Fruit fly (Drosophila melanogaster) whole organism, wandering third instar larva: ENCODE data around the gene AsnS.

Source experiments
- Abd-B ChIP-seq: fragments of >200 bp; optimal IDR thresholded peaks from 2 replicates; lab custom pipeline; 2017; ENCODE audit warnings: missing biosample characterization, missing genetic modification characterization
- CG32264 ChIP-seq: fragments of 200-800 bp; sonication (Bioruptor generic); optimal IDR thresholded peaks from 2 replicates; lab custom pipeline; 2016; ENCODE audit warnings: missing biosample characterization, missing genetic modification characterization
- CG9705 ChIP-seq: fragments of 200-800 bp; sonication (Bioruptor generic); optimal IDR thresholded peaks from 2 replicates; lab custom pipeline; 2018; ENCODE audit warnings: missing biosample characterization, mild to moderate bottlenecking, missing genetic modification characterization
- CrebA ChIP-seq: fragments of 200-800 bp; sonication (Bioruptor generic); optimal IDR thresholded peaks from 2 replicates; lab custom pipeline; 2016; ENCODE audit warnings: missing biosample characterization, mild to moderate bottlenecking, missing genetic modification characterization, borderline replicate concordance
- Dfd ChIP-seq: fragments of >200 bp; optimal IDR thresholded peaks from 2 replicates; lab custom pipeline; 2017; ENCODE audit warnings: missing biosample characterization, missing genetic modification characterization
- Dif ChIP-seq: fragments of 200-275, 200-300 bp; sonication (Bioruptor generic); optimal IDR thresholded peaks from 2 replicates; lab custom pipeline; 2018; ENCODE audit warnings: missing biosample characterization, missing genetic modification characterization; ENCODE audit not compliant: partially characterized antibody
- GATAd ChIP-seq: sonication (Bioruptor generic); optimal IDR thresholded peaks from 2 replicates; lab custom pipeline; 2016; ENCODE audit warnings: missing biosample characterization, missing genetic modification characterization
- HLH106 ChIP-seq: fragments of 200-800 bp; optimal IDR thresholded peaks from 3 replicates; lab custom pipeline; 2019; ENCODE audit warnings: missing biosample characterization, mild to moderate bottlenecking, missing genetic modification characterization, moderate library complexity
- Hnf4 ChIP-seq: fragments of 200-800 bp; sonication (Bioruptor generic); optimal IDR thresholded peaks from 2 replicates; lab custom pipeline; 2016; ENCODE audit warnings: missing biosample characterization, mild to moderate bottlenecking, missing genetic modification characterization
- Hr78 ChIP-seq: fragments of >200 bp; optimal IDR thresholded peaks from 2 replicates; lab custom pipeline; 2017; ENCODE audit warnings: missing biosample characterization, missing genetic modification characterization
- Hr83 ChIP-seq: fragments of 200-300 bp; sonication (Bioruptor generic); optimal IDR thresholded peaks from 2 replicates; lab custom pipeline; 2016; ENCODE audit warnings: missing biosample characterization, mild to moderate bottlenecking, missing genetic modification characterization, moderate library complexity; ENCODE audit not compliant: poor library complexity, severe bottlenecking
- Jra ChIP-seq: sonication (Bioruptor generic); optimal IDR thresholded peaks from 2 replicates; lab custom pipeline; 2016; ENCODE audit warnings: missing biosample characterization, missing genetic modification characterization
- Mio ChIP-seq: sonication (Bioruptor generic); optimal IDR thresholded peaks from 2 replicates; lab custom pipeline; 2016; ENCODE audit warnings: missing biosample characterization, missing genetic modification characterization
- Myc ChIP-seq: fragments of >200 bp; optimal IDR thresholded peaks from 2 replicates; lab custom pipeline; 2017
- N ChIP-seq: fragments of >200 bp; optimal IDR thresholded peaks from 2 replicates; lab custom pipeline; 2018; ENCODE audit warnings: missing biosample characterization, missing external identifiers, missing genetic modification characterization
- OdsH ChIP-seq: fragments of 200-800 bp; sonication (Bioruptor generic); optimal IDR thresholded peaks from 2 replicates; lab custom pipeline; 2016; ENCODE audit warnings: missing biosample characterization, mild to moderate bottlenecking, missing genetic modification characterization
- Rel ChIP-seq, 2 experiments: fragments of 200-800 bp; sonication (Bioruptor generic) in 1 of 2; optimal IDR thresholded peaks; 2 replicates in 1 of 2; 3 replicates in 1 of 2; lab custom pipeline; 2016 to 2019; ENCODE audit warnings: mild to moderate bottlenecking in 2 of 2, missing biosample characterization in 2 of 2, missing genetic modification characterization in 2 of 2, moderate library complexity in 1 of 2
- Sp1 ChIP-seq: fragments of 200-800 bp; sonication (Bioruptor generic); optimal IDR thresholded peaks from 3 replicates; lab custom pipeline; 2019; ENCODE audit warnings: missing biosample characterization, mild to moderate bottlenecking, missing genetic modification characterization, moderate library complexity
- Vsx2 ChIP-seq: fragments of 200-300, 225-300 bp; sonication (Bioruptor generic); optimal IDR thresholded peaks from 2 replicates; lab custom pipeline; 2018; ENCODE audit warnings: missing biosample characterization, missing genetic modification characterization; ENCODE audit not compliant: partially characterized antibody
- br ChIP-seq: fragments of 200-800 bp; sonication (Bioruptor generic); optimal IDR thresholded peaks from 2 replicates; lab custom pipeline; 2016; ENCODE audit warnings: missing biosample characterization, missing genetic modification characterization
- brk ChIP-seq: fragments of 200-800 bp; sonication (Bioruptor generic); optimal IDR thresholded peaks from 2 replicates; lab custom pipeline; 2016; ENCODE audit warnings: missing biosample characterization, mild to moderate bottlenecking, missing genetic modification characterization
- dl ChIP-seq, 2 experiments: fragments of 175-275, 200-275 bp in 1 of 2; fragments of 200-275 bp in 1 of 2; sonication (Bioruptor generic); optimal IDR thresholded peaks; lab custom pipeline; 2018; ENCODE audit warnings: mild to moderate bottlenecking in 2 of 2, missing biosample characterization in 2 of 2, missing genetic modification characterization in 2 of 2, moderate library complexity in 2 of 2; ENCODE audit not compliant: partially characterized antibody in 2 of 2, insufficient read depth in 1 of 2
- dmrt93B ChIP-seq: fragments of 200-800 bp; sonication (Bioruptor generic); optimal IDR thresholded peaks from 2 replicates; lab custom pipeline; 2018; ENCODE audit warnings: missing biosample characterization, mild to moderate bottlenecking, missing genetic modification characterization
- dsf ChIP-seq: sonication (Bioruptor generic); optimal IDR thresholded peaks from 2 replicates; lab custom pipeline; 2016; ENCODE audit warnings: missing biosample characterization, missing genetic modification characterization, borderline replicate concordance
- ey ChIP-seq: fragments of 200-800 bp; sonication (Bioruptor generic); optimal IDR thresholded peaks from 2 replicates; lab custom pipeline; 2016; ENCODE audit warnings: missing biosample characterization, missing genetic modification characterization
- foxo ChIP-seq, 2 experiments: fragments of 200-800 bp; sonication (Bioruptor generic); optimal IDR thresholded peaks; 2 replicates in 1 of 2; 3 replicates in 1 of 2; lab custom pipeline; 2016 to 2017; ENCODE audit warnings: missing biosample characterization in 2 of 2, missing genetic modification characterization in 2 of 2
- fru ChIP-seq: fragments of 200-800 bp; sonication (Bioruptor generic); optimal IDR thresholded peaks from 3 replicates; lab custom pipeline; 2016; ENCODE audit warnings: missing biosample characterization, mild to moderate bottlenecking, missing genetic modification characterization
- h ChIP-seq: fragments of 200-800 bp; sonication (Bioruptor generic); optimal IDR thresholded peaks from 3 replicates; lab custom pipeline; 2016; ENCODE audit warnings: missing biosample characterization, mild to moderate bottlenecking, missing genetic modification characterization
- jim ChIP-seq: fragments of 175-275, 200-325 bp; sonication (Bioruptor generic); optimal IDR thresholded peaks from 2 replicates; lab custom pipeline; 2016; ENCODE audit warnings: missing biosample characterization, mild to moderate bottlenecking, missing genetic modification characterization
- lola ChIP-seq: fragments of >200 bp; optimal IDR thresholded peaks from 2 replicates; lab custom pipeline; 2017; ENCODE audit warnings: missing biosample characterization, missing genetic modification characterization
- pan ChIP-seq: fragments of >200 bp; optimal IDR thresholded peaks from 2 replicates; lab custom pipeline; 2017
- psq ChIP-seq: fragments of 200-800 bp; sonication (Bioruptor generic); optimal IDR thresholded peaks from 3 replicates; lab custom pipeline; 2017; ENCODE audit warnings: missing biosample characterization, mild to moderate bottlenecking, missing genetic modification characterization, moderate library complexity
- rgr ChIP-seq: fragments of 200-800 bp; sonication (Bioruptor generic); optimal IDR thresholded peaks from 3 replicates; lab custom pipeline; 2016; ENCODE audit warnings: missing biosample characterization, mild to moderate bottlenecking, missing genetic modification characterization
- sage ChIP-seq: fragments of 200-800 bp; sonication (Bioruptor generic); optimal IDR thresholded peaks from 2 replicates; lab custom pipeline; 2016; ENCODE audit warnings: missing biosample characterization, mild to moderate bottlenecking, missing genetic modification characterization
- sv ChIP-seq: fragments of 200-800 bp; sonication (Bioruptor generic); optimal IDR thresholded peaks from 3 replicates; lab custom pipeline; 2016; ENCODE audit warnings: missing biosample characterization, missing genetic modification characterization
- tai ChIP-seq: sonication (Bioruptor generic); optimal IDR thresholded peaks from 2 replicates; lab custom pipeline; 2016; ENCODE audit warnings: missing biosample characterization, missing genetic modification characterization
- usp ChIP-seq: fragments of >200 bp; optimal IDR thresholded peaks from 2 replicates; lab custom pipeline; 2017; ENCODE audit warnings: missing biosample characterization, missing genetic modification characterization
- woc ChIP-seq: sonication (Bioruptor generic); optimal IDR thresholded peaks from 2 replicates; lab custom pipeline; 2016; ENCODE audit warnings: missing biosample characterization, mild to moderate bottlenecking, missing genetic modification characterization

Gene AsnS

dm6 chr3L:21172527-21173253 is at the start of gene AsnS, which contains the start of gene chb:
AsnS (plus strand) TSS chr3L:21173118.
chb (plus strand) TSS chr3L:21172853.
- TF ChIP-seq sage (GFP tag; lab: Kevin White, UChicago): peak; percentile 38
- no peak for TF ChIP-seq jim (GFP tag; lab: Kevin White, UChicago)
- TF ChIP-seq tai (GFP tag; lab: Kevin White, UChicago): no peak
- peak; percentile 88 for TF ChIP-seq Sp1 (GFP tag; lab: Kevin White, UChicago)
- peak; percentile 77 for TF ChIP-seq br (GFP tag; lab: Kevin White, UChicago)
- peak; percentile 44 for TF ChIP-seq dsf (GFP tag; lab: Kevin White, UChicago)
- no peak for TF ChIP-seq lola (GFP tag; lab: Kevin White, UChicago)
- TF ChIP-seq rgr: peak; percentile 92
- TF ChIP-seq h (GFP tag; lab: Kevin White, UChicago): peak; percentile 87
- TF ChIP-seq foxo (GFP tag; optimal IDR thresholded peaks at IDR 0.05; lab: Kevin White, UChicago): peak in 1 of 2 experiments; percentile 87
- peak; percentile 87 for TF ChIP-seq woc (GFP tag; lab: Kevin White, UChicago)
- peak; percentile 47 for TF ChIP-seq brk (GFP tag; lab: Kevin White, UChicago)
- TF ChIP-seq N: no peak
- TF ChIP-seq Mio: no peak
- TF ChIP-seq pan: no peak
- peak; percentile 82 for TF ChIP-seq Hnf4 (GFP tag; lab: Kevin White, UChicago)
- peak; percentile 35 for TF ChIP-seq Hr83 (GFP tag; lab: Kevin White, UChicago)
- no peak for TF ChIP-seq Myc (lab: Kevin White, UChicago)
- TF ChIP-seq psq (GFP tag; lab: Kevin White, UChicago): peak; percentile 65
- peak; percentile 87 for TF ChIP-seq HLH106 (tag; lab: Kevin White, UChicago)
- peak; percentile 71 for TF ChIP-seq fru (GFP tag; lab: Kevin White, UChicago)
- TF ChIP-seq dl (GFP tag; optimal IDR thresholded peaks at IDR 0.05; lab: Kevin White, UChicago; ENCODE audit: insufficient read depth in 1 of 2, partially characterized antibody in 2 of 2): peak in 1 of 2 experiments; percentile 8
- no peak for TF ChIP-seq Rel (GFP tag; optimal IDR thresholded peaks at IDR 0.05; lab: Kevin White, UChicago)
- TF ChIP-seq Rel (tag; optimal IDR thresholded peaks at IDR 0.05; lab: Kevin White, UChicago): peak; percentile 9
- no peak for TF ChIP-seq CG9705
- peak; percentile 83 for TF ChIP-seq ey (GFP tag; lab: Kevin White, UChicago)
- no peak for TF ChIP-seq sv (GFP tag; lab: Kevin White, UChicago)
- TF ChIP-seq Dif (GFP tag; lab: Kevin White, UChicago): no peak
- peak; percentile 64 for TF ChIP-seq CG32264 (GFP tag; lab: Kevin White, UChicago)
- TF ChIP-seq OdsH (GFP tag; lab: Kevin White, UChicago): peak; percentile 86
- TF ChIP-seq usp (GFP tag; lab: Kevin White, UChicago): no peak
- TF ChIP-seq Vsx2 (GFP tag; lab: Kevin White, UChicago): no peak
- no peak for TF ChIP-seq GATAd
- TF ChIP-seq Jra (GFP tag; lab: Kevin White, UChicago): peak; percentile 42
- TF ChIP-seq Dfd (GFP tag; lab: Kevin White, UChicago): no peak
- peak; percentile 41 for TF ChIP-seq CrebA
- no peak for TF ChIP-seq Hr78
- TF ChIP-seq Abd-B: no peak
- TF ChIP-seq dmrt93B (GFP tag; lab: Kevin White, UChicago): peak; percentile 52

DNA sequence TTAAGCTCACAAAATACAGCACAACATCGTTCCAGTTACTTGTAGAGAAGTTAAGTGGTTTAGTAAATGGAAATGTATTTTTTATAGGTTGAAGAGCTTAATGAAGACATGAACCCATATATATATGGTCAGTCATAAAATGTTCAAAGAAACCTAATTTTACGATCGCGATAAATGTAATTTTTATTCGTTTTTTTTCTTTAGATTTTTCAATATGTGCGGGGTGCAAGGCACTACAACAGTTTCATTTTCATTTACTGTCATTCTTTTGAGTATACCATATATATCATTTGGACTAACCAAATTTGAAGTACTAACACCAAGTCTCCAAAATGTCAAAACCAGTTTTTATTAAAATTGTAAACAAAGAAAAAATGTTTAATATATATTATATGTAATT is 49.5 kb upstream of the AsnS start, which contains the start of gene CG33284:
Gene CG33284, plus strand, starts transcription at position 301 of the 400 bp plus-strand sequence.
- TF ChIP-seq Hnf4 (GFP tag; lab: Kevin White, UChicago) (no peak), h (GFP tag; lab: Kevin White, UChicago) (no peak), Dif (GFP tag; lab: Kevin White, UChicago) (no peak), dl (GFP tag; optimal IDR thresholded peaks at IDR 0.05; lab: Kevin White, UChicago; ENCODE audit: insufficient read depth in 1 of 2, partially characterized antibody in 2 of 2) (no peak), psq (GFP tag; lab: Kevin White, UChicago) (no peak), foxo (GFP tag; optimal IDR thresholded peaks at IDR 0.05; lab: Kevin White, UChicago) (no peak), Hr83 (GFP tag; lab: Kevin White, UChicago) (no peak), HLH106 (tag; lab: Kevin White, UChicago) (no peak), ey (GFP tag; lab: Kevin White, UChicago) (no peak), br (GFP tag; lab: Kevin White, UChicago) (no peak), CG9705 (no peak)
